Fruit fly (Drosophila melanogaster) whole organism, wandering third instar larva: Measurements from ENCODE around the gene Tat.

ENCODE experiments used
- GATAd ChIP-seq: sonication (Bioruptor generic); optimal IDR thresholded peaks from 2 replicates; lab custom pipeline; 2016; ENCODE audit warnings: missing biosample characterization, missing genetic modification characterization
- Hr78 ChIP-seq: fragments of >200 bp; optimal IDR thresholded peaks from 2 replicates; lab custom pipeline; 2017; ENCODE audit warnings: missing biosample characterization, missing genetic modification characterization
- Myc ChIP-seq: fragments of >200 bp; optimal IDR thresholded peaks from 2 replicates; lab custom pipeline; 2017
- dsf ChIP-seq: sonication (Bioruptor generic); optimal IDR thresholded peaks from 2 replicates; lab custom pipeline; 2016; ENCODE audit warnings: missing biosample characterization, missing genetic modification characterization, borderline replicate concordance
- ey ChIP-seq: fragments of 200-800 bp; sonication (Bioruptor generic); optimal IDR thresholded peaks from 2 replicates; lab custom pipeline; 2016; ENCODE audit warnings: missing biosample characterization, missing genetic modification characterization
- fru ChIP-seq: fragments of 200-800 bp; sonication (Bioruptor generic); optimal IDR thresholded peaks from 3 replicates; lab custom pipeline; 2016; ENCODE audit warnings: missing biosample characterization, mild to moderate bottlenecking, missing genetic modification characterization

- TF ChIP-seq fru (GFP tag; lab: Kevin White, UChicago) (no peak), ey (GFP tag; lab: Kevin White, UChicago) (no peak), GATAd (GFP tag; lab: Kevin White, UChicago) (no peak), Hr78 (no peak), dsf (GFP tag; lab: Kevin White, UChicago) (no peak), Myc (no peak)
Measured at dm6 chrX:14213509-14214154, 47.4 kb upstream of the Tat start.
